Worm (Caenorhabditis elegans): ENCODE measurements around the gene F08F8.7.

ce11 chrIII:7349075-7349474, 2.1 kb upstream of the F08F8.7 start, which contains the start of gene gos-28:
- no peak for TF ChIP-seq saeg-2 (GFP tag; IDR thresholded peaks at IDR 0.05)
- TF ChIP-seq lin-13 (GFP tag; optimal IDR thresholded peaks at IDR 0.05): no peak
- no peak for TF ChIP-seq nhr-11 (tag; optimal IDR thresholded peaks at IDR 0.05)
- no peak for TF ChIP-seq F10B5.3 (tag; optimal IDR thresholded peaks at IDR 0.05)
- no peak for TF ChIP-seq mxl-3 (GFP tag; optimal IDR thresholded peaks at IDR 0.05)
